Worm (Caenorhabditis elegans) whole organism, dauer: Measurements from ENCODE around the gene W03A5.2.

Experiments
- unc-62 ChIP-seq: sonication (generic microtip); optimal IDR thresholded peaks from 2 replicates; lab custom pipeline; 2017; ENCODE audit warnings: missing biosample characterization, missing genetic modification reagents, missing genetic modification characterization

Gene W03A5.2

DNA sequence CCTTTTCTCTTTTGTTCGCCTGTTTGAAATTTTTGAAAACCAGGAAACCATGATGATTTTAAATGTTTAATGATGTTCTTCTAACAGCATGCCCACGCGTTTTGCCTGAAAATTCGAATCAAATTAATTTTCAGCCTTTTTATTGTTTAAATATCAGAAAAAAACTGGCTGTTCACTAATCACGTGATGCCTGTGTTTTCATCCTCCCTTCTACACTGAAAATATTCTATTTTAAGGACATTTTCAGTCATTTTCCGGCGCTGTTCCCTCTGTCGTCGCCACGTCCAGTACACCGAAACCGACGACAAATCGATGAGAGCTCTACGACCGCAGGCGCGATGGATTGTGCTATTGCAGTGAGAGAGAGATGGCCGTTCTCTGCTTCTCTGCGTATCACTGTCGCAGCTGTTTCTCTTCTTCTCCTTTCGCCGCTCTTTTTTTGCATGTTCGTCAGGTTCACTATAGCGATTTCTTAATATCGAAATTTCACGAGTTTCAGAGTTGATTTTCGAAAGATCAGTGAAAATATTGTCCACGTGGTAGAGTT lies 44.0 kb downstream of the W03A5.2 start, which contains the start of gene F48E8.8:
F48E8.8 (minus strand) TSS at position 51 of the 547 bp plus-strand sequence.
- no peak for TF ChIP-seq unc-62 (GFP tag; lab: Kevin White, UChicago)

DNA sequence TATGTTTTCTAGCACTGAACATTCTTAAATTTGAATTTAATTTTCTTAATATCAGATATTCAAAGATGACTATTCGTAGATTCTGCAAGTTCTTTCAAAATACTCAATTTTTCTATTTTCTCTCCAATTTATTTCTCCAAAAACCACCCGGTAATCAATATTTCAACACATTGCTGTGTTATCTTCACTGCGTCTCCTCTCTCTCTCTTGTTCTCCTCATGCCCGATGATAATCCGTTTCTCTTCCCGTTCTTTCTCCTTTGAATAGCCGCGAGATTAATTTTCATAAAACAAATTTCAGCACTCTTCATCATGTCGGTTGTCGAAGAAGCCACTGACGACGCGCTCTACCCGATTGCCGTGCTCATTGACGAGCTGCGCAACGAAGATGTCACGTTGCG lies 44.6 kb downstream of the W03A5.2 start, which contains the start of gene paa-1:
paa-1 (plus strand) TSS at position 301 of the 400 bp plus-strand sequence.
- TF ChIP-seq unc-62 (GFP tag; lab: Kevin White, UChicago): no peak

- TF ChIP-seq unc-62 (GFP tag; lab: Kevin White, UChicago): no peak
Observed at ce11 chrIII:5453290-5453689, 47.5 kb downstream of the W03A5.2 start, which contains the start of gene F48E8.4. TSS of gene F48E8.4 (plus strand) at chrIII:5453590.
